Fruit fly (Drosophila melanogaster) whole organism, wandering third instar larva: ENCODE data around the gene Nepl13.

Experiments
- CG32264 ChIP-seq: fragments of 200-800 bp; sonication (Bioruptor generic); optimal IDR thresholded peaks from 2 replicates; lab custom pipeline; 2016; ENCODE audit warnings: missing biosample characterization, missing genetic modification characterization
- CrebA ChIP-seq: fragments of 200-800 bp; sonication (Bioruptor generic); optimal IDR thresholded peaks from 2 replicates; lab custom pipeline; 2016; ENCODE audit warnings: missing biosample characterization, mild to moderate bottlenecking, missing genetic modification characterization, borderline replicate concordance
- Dif ChIP-seq: fragments of 200-275, 200-300 bp; sonication (Bioruptor generic); optimal IDR thresholded peaks from 2 replicates; lab custom pipeline; 2018; ENCODE audit warnings: missing biosample characterization, missing genetic modification characterization; ENCODE audit not compliant: partially characterized antibody
- Hnf4 ChIP-seq: fragments of 200-800 bp; sonication (Bioruptor generic); optimal IDR thresholded peaks from 2 replicates; lab custom pipeline; 2016; ENCODE audit warnings: missing biosample characterization, mild to moderate bottlenecking, missing genetic modification characterization
- Hr83 ChIP-seq: fragments of 200-300 bp; sonication (Bioruptor generic); optimal IDR thresholded peaks from 2 replicates; lab custom pipeline; 2016; ENCODE audit warnings: missing biosample characterization, mild to moderate bottlenecking, missing genetic modification characterization, moderate library complexity; ENCODE audit not compliant: poor library complexity, severe bottlenecking
- Vsx2 ChIP-seq: fragments of 200-300, 225-300 bp; sonication (Bioruptor generic); optimal IDR thresholded peaks from 2 replicates; lab custom pipeline; 2018; ENCODE audit warnings: missing biosample characterization, missing genetic modification characterization; ENCODE audit not compliant: partially characterized antibody
- brk ChIP-seq: fragments of 200-800 bp; sonication (Bioruptor generic); optimal IDR thresholded peaks from 2 replicates; lab custom pipeline; 2016; ENCODE audit warnings: missing biosample characterization, mild to moderate bottlenecking, missing genetic modification characterization
- fru ChIP-seq: fragments of 200-800 bp; sonication (Bioruptor generic); optimal IDR thresholded peaks from 3 replicates; lab custom pipeline; 2016; ENCODE audit warnings: missing biosample characterization, mild to moderate bottlenecking, missing genetic modification characterization
- pan ChIP-seq: fragments of >200 bp; optimal IDR thresholded peaks from 2 replicates; lab custom pipeline; 2017
- psq ChIP-seq: fragments of 200-800 bp; sonication (Bioruptor generic); optimal IDR thresholded peaks from 3 replicates; lab custom pipeline; 2017; ENCODE audit warnings: missing biosample characterization, mild to moderate bottlenecking, missing genetic modification characterization, moderate library complexity
- tai ChIP-seq: sonication (Bioruptor generic); optimal IDR thresholded peaks from 2 replicates; lab custom pipeline; 2016; ENCODE audit warnings: missing biosample characterization, missing genetic modification characterization
- usp ChIP-seq: fragments of >200 bp; optimal IDR thresholded peaks from 2 replicates; lab custom pipeline; 2017; ENCODE audit warnings: missing biosample characterization, missing genetic modification characterization

DNA sequence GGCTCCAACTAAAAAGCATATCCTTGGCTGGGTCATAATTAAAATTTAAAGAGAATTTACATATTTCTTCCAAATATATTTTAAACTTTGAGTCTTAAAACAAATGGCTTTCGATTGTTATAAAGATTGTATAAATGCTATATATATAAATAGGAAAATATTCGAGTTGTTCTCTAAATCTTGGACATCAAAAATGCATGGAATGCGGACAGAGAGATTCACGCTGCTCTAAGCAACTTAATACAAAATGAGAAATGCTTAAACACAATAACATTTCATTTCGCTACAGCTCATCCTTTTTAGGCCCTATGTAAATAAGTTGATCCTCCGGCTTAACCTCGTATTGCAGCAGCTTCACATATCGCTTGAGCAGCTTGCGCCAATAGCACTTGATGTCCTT, 11.9 kb downstream of the Nepl13 start, which contains the start of gene CG31139:
- TF ChIP-seq psq (GFP tag; lab: Kevin White, UChicago) (no peak), fru (GFP tag; lab: Kevin White, UChicago) (no peak), CrebA (GFP tag; lab: Kevin White, UChicago) (no peak), Vsx2 (no peak), pan (no peak), CG32264 (no peak), brk (GFP tag; lab: Kevin White, UChicago) (no peak), Hr83 (GFP tag; lab: Kevin White, UChicago) (no peak), usp (no peak), Dif (no peak), tai (no peak), Hnf4 (GFP tag; lab: Kevin White, UChicago) (no peak)
